Worm (Caenorhabditis elegans) whole organism, midembryonic: ENCODE data around the gene Y39G8B.7.

Experiments used
- T22C8.4 ChIP-seq: fragments of 200-800 bp; sonication (Bioruptor generic); IDR thresholded peaks from 2 replicates; pipeline ENCODE4 v1.3.6; 2022; ENCODE audit warnings: missing genetic modification characterization, missing compliant biosample characterization
- cog-1 ChIP-seq: sonication (generic microtip); optimal IDR thresholded peaks from 2 replicates; lab custom pipeline; 2016; ENCODE audit warnings: missing genetic modification characterization, missing compliant biosample characterization
- flt-1 ChIP-seq: fragments of 200-800 bp; sonication (Bioruptor generic); IDR thresholded peaks from 2 replicates; pipeline ENCODE4 v1.3.6; 2022; ENCODE audit warnings: missing genetic modification characterization, missing compliant biosample characterization
- med-1 ChIP-seq: sonication (generic microtip); optimal IDR thresholded peaks from 2 replicates; lab custom pipeline; 2017; ENCODE audit warnings: missing genetic modification characterization, mild to moderate bottlenecking, missing compliant biosample characterization, antibody characterized with exemption, missing genetic modification reagents; ENCODE audit not compliant: insufficient read depth
- ref-1 ChIP-seq: fragments of 200-800 bp; sonication (Bioruptor generic); conservative IDR thresholded peaks from 2 replicates; pipeline ENCODE4 v1.3.6; 2022; ENCODE audit warnings: missing genetic modification reagents, missing genetic modification characterization, missing compliant biosample characterization
- ztf-23 ChIP-seq: fragments of 200-800 bp; sonication (Bioruptor generic); IDR thresholded peaks from 2 replicates; pipeline ENCODE4 v1.3.6; 2022; ENCODE audit warnings: missing genetic modification reagents, missing genetic modification characterization, missing compliant biosample characterization
- ztf-29 ChIP-seq: fragments of 200-800 bp; sonication (Bioruptor generic); IDR thresholded peaks from 2 replicates; pipeline ENCODE4 v1.3.6; 2022; ENCODE audit warnings: missing genetic modification reagents, missing genetic modification characterization, missing compliant biosample characterization

DNA sequence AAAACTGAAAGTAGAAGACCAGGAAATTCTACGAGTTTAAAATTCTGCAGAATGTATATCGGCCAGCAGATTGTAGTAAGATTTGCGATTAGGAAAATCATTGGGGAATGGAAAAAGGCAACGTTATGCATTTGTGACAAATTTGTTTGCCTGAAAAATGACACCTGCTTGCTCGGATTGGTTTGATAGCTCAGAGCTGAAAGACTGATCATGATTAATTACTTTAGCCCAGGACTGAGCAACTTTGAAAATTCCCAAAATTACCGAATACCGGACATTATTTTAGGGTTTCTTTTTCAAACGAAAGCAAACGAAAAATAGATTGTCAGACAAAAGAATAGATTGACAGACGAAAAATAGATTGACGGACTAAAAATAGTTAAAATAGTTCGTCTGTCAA, 10.3 kb downstream of the Y39G8B.7 start, which contains the start of gene sre-47:
- TF ChIP-seq ref-1 (GFP tag; lab: Robert Waterston, UW): no peak
- no peak for TF ChIP-seq med-1 (GFP tag; lab: Kevin White, UChicago)
- TF ChIP-seq ztf-23: no peak
- TF ChIP-seq ztf-29 (GFP tag; lab: Robert Waterston, UW): no peak
- TF ChIP-seq cog-1 (tag; lab: Kevin White, UChicago): no peak
- TF ChIP-seq flt-1: no peak
- TF ChIP-seq T22C8.4 (GFP tag; lab: Robert Waterston, UW): no peak
